Worm (Caenorhabditis elegans) whole organism, L3 larva: ENCODE results near the gene C40H1.7.

Source experiments
- ZK546.5 ChIP-seq: sonication (generic microtip); optimal IDR thresholded peaks from 2 replicates; lab custom pipeline; 2017; ENCODE audit warnings: missing biosample characterization, missing genetic modification characterization
- ceh-28 ChIP-seq: fragments of 150-350 bp; optimal IDR thresholded peaks from 2 replicates; lab custom pipeline; 2014; ENCODE audit warnings: missing biosample characterization, missing genetic modification reagents, missing genetic modification characterization
- egl-5 ChIP-seq: fragments of 150-350 bp; optimal IDR thresholded peaks from 2 replicates; lab custom pipeline; 2017; ENCODE audit warnings: missing biosample characterization, missing genetic modification reagents, missing genetic modification characterization, inconsistent platforms
- fkh-10 ChIP-seq: sonication (generic microtip); optimal IDR thresholded peaks from 2 replicates; lab custom pipeline; 2017; ENCODE audit warnings: missing biosample characterization, missing genetic modification reagents, missing genetic modification characterization
- lsy-12 ChIP-seq: sonication (generic microtip); optimal IDR thresholded peaks from 2 replicates; lab custom pipeline; 2016; ENCODE audit warnings: mild to moderate bottlenecking, missing genetic modification characterization, missing compliant biosample characterization
- mml-1 ChIP-seq: fragments of 150-350 bp; sonication (generic microtip); optimal IDR thresholded peaks from 3 replicates; lab custom pipeline; 2014; ENCODE audit warnings: missing biosample characterization, missing genetic modification characterization
- zag-1 ChIP-seq: fragments of 150-350 bp; optimal IDR thresholded peaks from 2 replicates; lab custom pipeline; 2014; ENCODE audit warnings: missing biosample characterization, missing genetic modification characterization

DNA sequence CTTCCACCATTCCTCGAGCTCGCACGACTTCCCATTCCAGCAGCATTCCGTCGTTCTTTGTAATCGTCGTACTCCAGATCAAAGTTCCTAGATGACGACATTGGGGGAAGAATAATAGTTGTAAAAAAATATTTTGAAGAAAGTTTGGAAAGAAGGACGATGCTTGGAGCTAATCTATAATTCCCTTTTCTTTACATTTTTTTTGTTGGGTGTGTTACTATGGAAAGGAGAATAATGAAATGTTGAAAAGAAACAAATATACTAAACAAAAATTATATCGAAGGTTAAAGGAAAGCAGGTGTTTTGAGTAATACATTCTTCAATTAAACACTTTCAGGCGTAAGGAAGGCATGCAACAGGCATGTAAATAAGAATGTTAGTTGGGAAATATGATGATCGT lies 4.4 kb downstream of the C40H1.7 start, which contains the start of gene C40H1.3:
- TF ChIP-seq ceh-28 (tag; lab: Kevin White, UChicago), result no peak
- no peak for TF ChIP-seq egl-5 (tag; lab: Kevin White, UChicago)
- no peak for TF ChIP-seq mml-1 (tag; lab: Kevin White, UChicago)
- TF ChIP-seq ZK546.5, result no peak
- no peak for TF ChIP-seq zag-1
- no peak for TF ChIP-seq fkh-10 (GFP tag; lab: Kevin White, UChicago)
- TF ChIP-seq lsy-12 (tag; lab: Kevin White, UChicago), result no peak
